Worm (Caenorhabditis elegans) whole organism, L4 larva: Measurements from ENCODE around the gene clec-172.
A peak's percentile ranks its signal among the peaks of the same experiment; 100 is the strongest.

Experiments used
- F37D6.2 ChIP-seq: sonication (generic microtip); optimal IDR thresholded peaks from 2 replicates; lab custom pipeline; 2016; ENCODE audit warnings: mild to moderate bottlenecking, missing genetic modification characterization, missing compliant biosample characterization
- Y5F2A.4 ChIP-seq: fragments of 200-800 bp; sonication (Bioruptor generic); optimal IDR thresholded peaks from 2 replicates; lab custom pipeline; 2018; ENCODE audit warnings: mild to moderate bottlenecking, missing genetic modification characterization, missing compliant biosample characterization
- ZK337.2 ChIP-seq: fragments of 200-800 bp; sonication (Bioruptor generic); IDR thresholded peaks from 2 replicates; pipeline ENCODE4 v1.3.6; 2022; ENCODE audit warnings: missing genetic modification reagents, missing genetic modification characterization, missing compliant biosample characterization
- aly-2 ChIP-seq: sonication (generic microtip); optimal IDR thresholded peaks from 2 replicates; lab custom pipeline; 2018; ENCODE audit warnings: missing biosample characterization, missing genetic modification characterization
- ama-1 ChIP-seq: fragments of 150-350 bp; optimal IDR thresholded peaks from 2 replicates; lab custom pipeline; 2014; ENCODE audit warnings: inconsistent platforms, mixed read lengths
- ceh-28 ChIP-seq: fragments of 150-350 bp; optimal IDR thresholded peaks from 2 replicates; lab custom pipeline; 2014; ENCODE audit warnings: missing biosample characterization, missing genetic modification reagents, missing genetic modification characterization
- ceh-62 ChIP-seq: sonication (generic microtip); optimal IDR thresholded peaks from 2 replicates; lab custom pipeline; 2017; ENCODE audit warnings: missing biosample characterization, missing genetic modification characterization
- ctbp-1 ChIP-seq: fragments of 200-800 bp; sonication (Bioruptor generic); IDR thresholded peaks from 2 replicates; pipeline ENCODE4 v1.3.6; 2022; ENCODE audit warnings: missing genetic modification reagents, missing genetic modification characterization, missing compliant biosample characterization
- daf-16 ChIP-seq, 3 experiments: sonication (generic microtip); optimal IDR thresholded peaks; 2 replicates each; lab custom pipeline; 2016 to 2017; ENCODE audit warnings: missing genetic modification characterization in 3 of 3, missing genetic modification reagents in 3 of 3, mild to moderate bottlenecking in 2 of 3, missing compliant biosample characterization in 2 of 3, missing biosample characterization in 1 of 3, moderate library complexity in 1 of 3
- daf-19 ChIP-seq: fragments of 200-800 bp; sonication (Bioruptor generic); conservative IDR thresholded peaks from 2 replicates; pipeline ENCODE4 v1.3.6; 2022; ENCODE audit warnings: missing genetic modification characterization, missing compliant biosample characterization
- daf-8 ChIP-seq: fragments of 200-800 bp; sonication (Bioruptor generic); IDR thresholded peaks from 2 replicates; pipeline ENCODE4 v1.3.6; 2022; ENCODE audit warnings: missing genetic modification characterization, missing compliant biosample characterization
- dmd-6 ChIP-seq: fragments of 200-800 bp; sonication (Bioruptor generic); IDR thresholded peaks from 2 replicates; pipeline ENCODE4 v1.3.6; 2022; ENCODE audit warnings: missing genetic modification reagents, missing genetic modification characterization, missing compliant biosample characterization
- dmd-9 ChIP-seq: fragments of 200-800 bp; sonication (Bioruptor generic); IDR thresholded peaks from 2 replicates; pipeline ENCODE4 v1.3.6; 2022; ENCODE audit warnings: missing genetic modification reagents, missing genetic modification characterization, missing compliant biosample characterization
- dve-1 ChIP-seq: sonication (generic microtip); optimal IDR thresholded peaks from 2 replicates; lab custom pipeline; 2017; ENCODE audit warnings: antibody characterized with exemption, mild to moderate bottlenecking, missing genetic modification characterization, missing compliant biosample characterization; ENCODE audit not compliant: insufficient read depth
- fkh-10 ChIP-seq: fragments of 150-350 bp; optimal IDR thresholded peaks from 2 replicates; lab custom pipeline; 2014; ENCODE audit warnings: missing biosample characterization, missing genetic modification reagents, missing genetic modification characterization
- fos-1 ChIP-seq: fragments of 150-350 bp; optimal IDR thresholded peaks from 2 replicates; lab custom pipeline; 2014; ENCODE audit warnings: missing biosample characterization, missing genetic modification characterization
- hlh-11 ChIP-seq: fragments of 200-800 bp; sonication (Bioruptor generic); optimal IDR thresholded peaks from 2 replicates; lab custom pipeline; 2018; ENCODE audit warnings: mild to moderate bottlenecking, missing genetic modification characterization, missing compliant biosample characterization
- hmg-1.1 ChIP-seq: fragments of 200-800 bp; sonication (Bioruptor generic); IDR thresholded peaks from 2 replicates; pipeline ENCODE4 v1.3.6; 2022; ENCODE audit warnings: missing genetic modification reagents, missing genetic modification characterization, missing compliant biosample characterization
- lir-3 ChIP-seq: sonication (generic microtip); optimal IDR thresholded peaks from 2 replicates; lab custom pipeline; 2016; ENCODE audit warnings: mild to moderate bottlenecking, missing genetic modification characterization, missing compliant biosample characterization
- mep-1 ChIP-seq: fragments of 150-350 bp; sonication (generic microtip); optimal IDR thresholded peaks from 3 replicates; lab custom pipeline; 2014; ENCODE audit warnings: missing biosample characterization, missing genetic modification characterization
- mes-2 ChIP-seq: sonication (generic microtip); optimal IDR thresholded peaks from 2 replicates; lab custom pipeline; 2016; ENCODE audit warnings: missing genotype, mild to moderate bottlenecking, missing genetic modification characterization, missing compliant biosample characterization; ENCODE audit not compliant: poor library complexity, severe bottlenecking
- mxl-3 ChIP-seq: fragments of 200-800 bp; sonication (Bioruptor generic); optimal IDR thresholded peaks from 2 replicates; lab custom pipeline; 2018; ENCODE audit warnings: mild to moderate bottlenecking, missing genetic modification characterization, missing compliant biosample characterization
- nhr-102 ChIP-seq: sonication (generic microtip); optimal IDR thresholded peaks from 2 replicates; lab custom pipeline; 2016; ENCODE audit warnings: mild to moderate bottlenecking, missing genetic modification characterization, moderate library complexity, missing compliant biosample characterization
- nhr-41 ChIP-seq: fragments of 200-800 bp; sonication (Bioruptor generic); IDR thresholded peaks from 2 replicates; pipeline ENCODE4 v1.3.6; 2022; ENCODE audit warnings: missing genetic modification reagents, missing genetic modification characterization, missing compliant biosample characterization
- nhr-6 ChIP-seq: fragments of 150-350 bp; optimal IDR thresholded peaks from 2 replicates; lab custom pipeline; 2014; ENCODE audit warnings: missing biosample characterization, missing genetic modification characterization
- pha-4 ChIP-seq, 2 experiments: fragments of 150-350 bp in 1 of 2; fragments of 200-800 bp in 1 of 2; sonication (Bioruptor generic) in 1 of 2; IDR thresholded peaks in 1 of 2; optimal IDR thresholded peaks in 1 of 2; 2 replicates each; pipeline versions ENCODE4 v1.3.6 to Lab custom; 2014 to 2022; ENCODE audit warnings: missing genetic modification characterization in 2 of 2, missing genetic modification reagents in 2 of 2, missing biosample characterization in 1 of 2, missing compliant biosample characterization in 1 of 2
- php-3 ChIP-seq: fragments of 200-800 bp; sonication (Bioruptor generic); IDR thresholded peaks from 2 replicates; pipeline ENCODE4 v1.3.6; 2022; ENCODE audit warnings: missing genetic modification reagents, missing genetic modification characterization, missing compliant biosample characterization
- pqm-1 ChIP-seq: sonication (generic microtip); optimal IDR thresholded peaks from 2 replicates; lab custom pipeline; 2017; ENCODE audit warnings: missing biosample characterization, missing genetic modification characterization
- set-16 ChIP-seq: fragments of 200-800 bp; sonication (Bioruptor generic); IDR thresholded peaks from 2 replicates; pipeline ENCODE4 v1.3.6; 2022; ENCODE audit warnings: missing genetic modification reagents, missing genetic modification characterization, missing compliant biosample characterization
- tag-97 ChIP-seq: fragments of 200-800 bp; sonication (Bioruptor generic); IDR thresholded peaks from 2 replicates; pipeline ENCODE4 v1.3.6; 2022; ENCODE audit warnings: missing genetic modification characterization, missing compliant biosample characterization
- unc-62 ChIP-seq, 3 experiments: fragments of 150-350 bp in 1 of 3; sonication (generic microtip); optimal IDR thresholded peaks in 2 of 3; peaks in 1 of 3; 1 replicate in 1 of 3; 2 replicates in 2 of 3; lab custom pipeline; 2014 to 2017; ENCODE audit warnings: missing biosample characterization in 3 of 3, missing genetic modification characterization in 3 of 3, missing genetic modification reagents in 3 of 3, missing genotype in 1 of 3

clec-172 gene

DNA sequence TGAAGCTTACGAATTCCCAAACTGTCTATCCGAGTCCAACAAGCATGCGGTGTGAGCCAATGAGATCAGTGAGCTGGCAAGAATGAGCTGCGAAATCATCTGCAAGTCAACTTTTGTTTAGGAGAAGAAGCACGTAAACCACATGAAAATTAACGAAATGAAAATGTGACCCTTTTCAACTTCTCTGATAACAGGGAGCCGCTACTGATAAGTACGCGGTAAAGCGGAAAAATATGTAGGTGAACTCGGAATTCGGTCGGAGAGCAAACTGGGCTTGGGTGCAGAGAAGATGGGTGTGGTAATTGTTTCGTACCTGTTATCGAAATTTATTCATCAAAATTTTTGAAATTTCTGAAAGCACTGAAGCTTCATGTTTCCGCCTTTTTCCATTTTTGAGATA is at the start of gene clec-172:
Gene clec-172 (minus strand): TSS at position 101 of the 400 bp plus-strand sequence.
- no peak for TF ChIP-seq mes-2 (tag; lab: Kevin White, UChicago)
- peak; percentile 4 for TF ChIP-seq mxl-3 (GFP tag; lab: Kevin White, UChicago)
- TF ChIP-seq unc-62 (GFP tag; optimal IDR thresholded peaks at IDR 0.05 in 1 of 2; lab: Kevin White, UChicago): peak in 1 of 2 experiments; percentile 24
- TF ChIP-seq unc-62 (tag; optimal IDR thresholded peaks at IDR 0.05; lab: Kevin White, UChicago): no peak

DNA sequence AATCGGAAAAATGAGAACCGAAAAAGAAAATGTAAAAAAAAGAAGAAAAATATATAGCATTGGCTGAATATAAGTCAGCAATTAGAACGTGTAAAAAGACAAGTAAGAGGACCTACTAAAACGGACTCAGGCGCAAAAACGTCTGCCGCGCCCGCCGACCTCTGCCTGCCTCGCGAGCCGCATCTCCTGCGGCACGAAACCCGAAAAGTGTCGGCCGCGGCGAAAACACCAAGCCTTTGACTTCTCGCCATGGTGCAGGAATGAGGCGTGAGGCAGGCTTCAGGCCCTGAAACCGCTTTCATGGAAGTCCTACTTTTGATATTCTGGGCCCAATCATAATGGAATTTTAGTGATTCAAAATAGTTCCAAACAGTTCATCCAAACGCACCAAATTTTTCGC is 49.3 kb upstream of the clec-172 start:
- TF ChIP-seq dmd-9 (GFP tag; lab: Robert Waterston, UW): no peak
- peak; percentile 90 for TF ChIP-seq set-16 (GFP tag; lab: Robert Waterston, UW)
- TF ChIP-seq mep-1: no peak
- TF ChIP-seq nhr-6 (tag; lab: Kevin White, UChicago): no peak
- no peak for TF ChIP-seq nhr-102 (tag; lab: Kevin White, UChicago)

DNA sequence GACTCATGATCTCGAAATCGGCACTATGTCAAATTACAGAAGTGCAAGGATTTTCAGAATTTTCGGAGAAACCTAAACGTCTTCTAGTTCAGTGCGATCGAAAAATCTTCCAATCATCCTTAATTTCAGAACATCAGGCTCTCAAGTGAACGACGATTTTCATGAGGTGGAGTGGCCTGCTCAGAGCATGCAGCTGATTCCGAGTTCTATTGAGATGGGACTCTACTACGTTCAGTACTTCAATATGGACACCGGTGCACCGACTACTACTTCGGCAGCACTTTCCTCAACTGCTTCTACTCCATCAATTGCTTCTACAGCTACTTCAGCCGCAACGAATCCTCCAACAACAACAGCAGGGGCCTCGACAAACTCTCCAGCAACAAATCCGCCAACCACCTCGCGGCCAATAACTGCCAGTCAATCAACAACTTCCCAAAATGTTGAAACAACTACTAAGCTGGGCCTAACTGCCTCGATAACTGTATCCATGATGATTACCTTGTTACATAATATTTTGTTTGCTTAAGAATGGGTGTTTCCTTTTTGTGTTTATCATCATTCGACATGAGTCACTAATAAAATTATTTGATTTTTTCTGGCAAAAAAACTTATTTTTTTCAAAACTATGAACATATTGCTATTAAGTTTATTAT is 47.2 kb upstream of the clec-172 start, which contains the start of gene Y41D4B.15:
Gene Y41D4B.15 (plus strand): TSS at position 606 of the 656 bp plus-strand sequence.
- TF ChIP-seq php-3 (GFP tag; lab: Robert Waterston, UW) (no peak), dmd-6 (GFP tag; lab: Robert Waterston, UW) (no peak), pha-4 (GFP tag; IDR thresholded peaks at IDR 0.05; lab: Robert Waterston, UW) (no peak), pha-4 (tag; optimal IDR thresholded peaks at IDR 0.05; lab: Kevin White, UChicago) (no peak), fkh-10 (no peak), ZK337.2 (GFP tag; lab: Robert Waterston, UW) (no peak), ama-1 (no peak), ctbp-1 (GFP tag; lab: Robert Waterston, UW) (no peak), aly-2 (tag; lab: Kevin White, UChicago) (no peak), tag-97 (GFP tag; lab: Robert Waterston, UW) (no peak), daf-19 (GFP tag; lab: Robert Waterston, UW) (no peak), ceh-28 (no peak), Y5F2A.4 (GFP tag; lab: Kevin White, UChicago) (no peak), hmg-1.1 (GFP tag; lab: Robert Waterston, UW) (no peak), lir-3 (tag; lab: Kevin White, UChicago) (no peak), daf-16 (GFP tag; optimal IDR thresholded peaks at IDR 0.05; lab: Kevin White, UChicago) (no peak), daf-16 (tag; optimal IDR thresholded peaks at IDR 0.05; lab: Kevin White, UChicago) (peak; percentile 34), fos-1 (tag; lab: Kevin White, UChicago) (no peak), unc-62 (GFP tag; optimal IDR thresholded peaks at IDR 0.05 in 1 of 2; lab: Kevin White, UChicago) (peak in 1 of 2 experiments; percentile 91), unc-62 (tag; optimal IDR thresholded peaks at IDR 0.05; lab: Kevin White, UChicago) (no peak)

DNA sequence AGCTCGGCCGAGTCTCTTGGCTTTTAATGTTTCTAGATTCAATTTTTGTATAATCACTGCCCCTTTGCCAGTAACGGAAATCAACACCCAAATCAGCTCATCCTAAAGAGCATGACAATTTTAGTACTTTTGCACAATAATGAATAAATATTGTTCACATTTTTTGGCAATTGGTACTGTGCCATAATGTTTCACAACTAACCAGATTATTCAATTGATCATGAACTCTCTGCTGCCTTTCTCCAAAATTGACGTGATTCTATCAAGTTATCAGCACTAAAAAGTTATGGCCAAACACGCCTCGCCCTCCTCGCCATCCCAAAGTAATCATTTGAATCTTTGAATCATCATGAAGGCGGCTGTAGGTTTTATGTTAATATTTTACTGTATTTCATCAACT is 45.5 kb upstream of the clec-172 start, which contains the start of gene hpo-6:
Gene hpo-6 (plus strand): TSS at position 301 of the 400 bp plus-strand sequence.
- no peak for TF ChIP-seq daf-8
- TF ChIP-seq daf-16 (GFP tag; optimal IDR thresholded peaks at IDR 0.05; lab: Kevin White, UChicago): no peak
- TF ChIP-seq daf-16 (tag; optimal IDR thresholded peaks at IDR 0.05; lab: Kevin White, UChicago): peak; percentile 58
- no peak for TF ChIP-seq F37D6.2 (tag; lab: Kevin White, UChicago)
- peak; percentile 45 for TF ChIP-seq pqm-1
- TF ChIP-seq ceh-62 (tag; lab: Kevin White, UChicago): no peak

DNA sequence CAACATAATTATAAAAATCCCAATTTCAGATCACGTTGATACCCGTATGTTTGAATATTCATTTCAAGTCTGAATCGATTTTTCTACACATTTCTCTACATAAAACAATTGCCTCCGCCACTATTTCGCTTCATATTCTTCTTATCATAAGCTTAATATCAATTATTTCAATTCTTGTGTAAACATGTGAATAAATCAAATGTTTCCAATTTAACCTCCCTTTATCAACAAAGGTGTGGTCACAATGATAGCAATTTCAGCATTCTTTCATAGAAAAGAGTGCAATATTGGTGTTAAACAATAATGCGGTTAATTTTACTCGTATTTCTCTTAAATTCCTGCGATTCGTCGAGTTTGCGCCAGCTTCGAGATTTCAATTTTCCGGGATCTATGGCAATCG is 43.5 kb upstream of the clec-172 start, which contains the start of gene Y41D4B.17:
Gene Y41D4B.17 (plus strand): TSS at position 174 of the 400 bp plus-strand sequence.
- peak; percentile 79 for TF ChIP-seq pqm-1
- TF ChIP-seq hlh-11 (tag; lab: Kevin White, UChicago): peak; percentile 4
- no peak for TF ChIP-seq daf-16 (GFP tag; optimal IDR thresholded peaks at IDR 0.05; lab: Kevin White, UChicago)
- peak; percentile 76 for TF ChIP-seq daf-16 (tag; optimal IDR thresholded peaks at IDR 0.05; lab: Kevin White, UChicago)
- TF ChIP-seq dve-1: peak; percentile 7
- no peak for TF ChIP-seq nhr-41 (GFP tag; lab: Robert Waterston, UW)
- TF ChIP-seq dmd-6 (GFP tag; lab: Robert Waterston, UW): peak; percentile 7; the same call in 1 of the 2 replicates
